Worm (Caenorhabditis elegans): ENCODE measurements around the gene gnrr-5.

ce11 chrV:4471065-4471464 lies 16.5 kb upstream of the gnrr-5 start, which contains the start of gene T08H10.3:
- TF ChIP-seq nhr-28 (tag; optimal IDR thresholded peaks at IDR 0.05) (no peak), mep-1 (tag; optimal IDR thresholded peaks at IDR 0.05) (no peak), sem-2 (GFP tag; optimal IDR thresholded peaks at IDR 0.05) (no peak), tbx-8 (GFP tag; optimal IDR thresholded peaks at IDR 0.05) (no peak), ceh-39 (tag; optimal IDR thresholded peaks at IDR 0.05) (no peak), lsy-2 (tag; optimal IDR thresholded peaks at IDR 0.05) (no peak), nhr-76 (tag; optimal IDR thresholded peaks at IDR 0.05) (no peak), mab-5 (tag; optimal IDR thresholded peaks at IDR 0.05) (no peak), nhr-12 (tag; optimal IDR thresholded peaks at IDR 0.05) (no peak)

Data from whole organism, mixed stage, embryonic.